Fruit fly (Drosophila melanogaster) whole organism, embryonic: ENCODE data around the gene CG43999.

Experiments used
- B-H2 ChIP-seq: fragments of 200-800 bp; sonication (Bioruptor generic); optimal IDR thresholded peaks from 2 replicates; lab custom pipeline; 2018; ENCODE audit warnings: missing biosample characterization, mild to moderate bottlenecking, missing genetic modification characterization
- Bteb2 ChIP-seq: fragments of 200-800 bp; sonication (Bioruptor generic); optimal IDR thresholded peaks from 2 replicates; lab custom pipeline; 2016; ENCODE audit warnings: missing biosample characterization, missing genetic modification characterization
- CG10959 ChIP-seq: fragments of 200-800 bp; sonication (Bioruptor generic); IDR thresholded peaks from 2 replicates; pipeline ENCODE4 v1.3.6; 2022; ENCODE audit warnings: missing biosample characterization, missing genetic modification characterization
- CG12299 ChIP-seq: fragments of 200-800 bp; sonication (Bioruptor generic); optimal IDR thresholded peaks from 2 replicates; lab custom pipeline; 2018; ENCODE audit warnings: missing biosample characterization, mild to moderate bottlenecking, missing genetic modification characterization
- CG13424 ChIP-seq: fragments of 200-800 bp; sonication (Bioruptor generic); optimal IDR thresholded peaks from 2 replicates; lab custom pipeline; 2019; ENCODE audit warnings: missing biosample characterization, mild to moderate bottlenecking, missing genetic modification characterization, moderate library complexity
- CG15073 ChIP-seq: fragments of 200-800 bp; sonication (Bioruptor generic); optimal IDR thresholded peaks from 2 replicates; lab custom pipeline; 2016; ENCODE audit warnings: missing biosample characterization, missing genetic modification characterization
- CG18262 ChIP-seq: fragments of 200-800 bp; optimal IDR thresholded peaks from 3 replicates; lab custom pipeline; 2019; ENCODE audit warnings: missing biosample characterization, mild to moderate bottlenecking, missing genetic modification characterization, moderate library complexity
- CG18599 ChIP-seq: fragments of 200-800 bp; sonication (Bioruptor generic); optimal IDR thresholded peaks from 3 replicates; lab custom pipeline; 2017; ENCODE audit warnings: missing biosample characterization, missing genetic modification characterization, mild to moderate bottlenecking, moderate library complexity, missing genetic modification reagents
- CG2199 ChIP-seq: fragments of 200-800 bp; sonication (Bioruptor generic); IDR thresholded peaks from 3 replicates; pipeline ENCODE4 v1.3.6; 2022; ENCODE audit warnings: missing biosample characterization, missing genetic modification characterization
- CG4424 ChIP-seq: fragments of 200-800 bp; sonication (Bioruptor generic); optimal IDR thresholded peaks from 3 replicates; lab custom pipeline; 2016; ENCODE audit warnings: missing biosample characterization, missing genetic modification characterization
- CG4820 ChIP-seq: fragments of 200-800 bp; sonication (Bioruptor generic); optimal IDR thresholded peaks from 3 replicates; lab custom pipeline; 2016; ENCODE audit warnings: missing biosample characterization, missing genetic modification characterization
- CG6254 ChIP-seq: fragments of 200-800 bp; sonication (Bioruptor generic); optimal IDR thresholded peaks from 3 replicates; lab custom pipeline; 2017; ENCODE audit warnings: mild to moderate bottlenecking, missing biosample characterization, missing genetic modification reagents, missing genetic modification characterization
- CG6813 ChIP-seq: fragments of 200-800 bp; sonication (Bioruptor generic); optimal IDR thresholded peaks from 2 replicates; lab custom pipeline; 2017; ENCODE audit warnings: missing biosample characterization, missing genetic modification characterization, mild to moderate bottlenecking, moderate library complexity, missing genetic modification reagents
- CG7271 ChIP-seq: fragments of 200-800 bp; sonication (Bioruptor generic); optimal IDR thresholded peaks from 2 replicates; lab custom pipeline; 2018; ENCODE audit warnings: missing biosample characterization, mild to moderate bottlenecking, missing genetic modification characterization, moderate library complexity
- CG7928 ChIP-seq: fragments of 200-800 bp; sonication (Bioruptor generic); optimal IDR thresholded peaks from 2 replicates; lab custom pipeline; 2017; ENCODE audit warnings: missing biosample characterization, mild to moderate bottlenecking, missing genetic modification characterization
- CG7963 ChIP-seq: fragments of 200-800 bp; sonication (Bioruptor generic); IDR thresholded peaks from 3 replicates; pipeline ENCODE4 v1.3.6; 2022; ENCODE audit warnings: missing biosample characterization, missing genetic modification characterization; ENCODE audit not compliant: partially characterized antibody
- CG8924 ChIP-seq: fragments of 200-800 bp; optimal IDR thresholded peaks from 3 replicates; lab custom pipeline; 2019; ENCODE audit warnings: missing biosample characterization, mild to moderate bottlenecking, missing genetic modification characterization, moderate library complexity
- CG9817 ChIP-seq: fragments of 200-800 bp; sonication (Bioruptor generic); optimal IDR thresholded peaks from 2 replicates; lab custom pipeline; 2018; ENCODE audit warnings: missing biosample characterization, mild to moderate bottlenecking, missing genetic modification characterization, moderate library complexity
- Camta ChIP-seq: fragments of 200-800 bp; sonication (Bioruptor generic); optimal IDR thresholded peaks from 2 replicates; lab custom pipeline; 2016; ENCODE audit warnings: missing biosample characterization, missing genetic modification characterization
- Dip2 ChIP-seq: fragments of 200-800 bp; sonication (Bioruptor generic); IDR thresholded peaks from 2 replicates; pipeline ENCODE4 v1.3.6; 2022; ENCODE audit warnings: missing biosample characterization, missing genetic modification characterization
- Dip3 ChIP-seq: fragments of 200-800 bp; sonication (Bioruptor generic); optimal IDR thresholded peaks from 3 replicates; lab custom pipeline; 2016; ENCODE audit warnings: missing biosample characterization, missing genetic modification characterization
- Dref ChIP-seq: fragments of 200-800 bp; sonication (Bioruptor generic); IDR thresholded peaks from 2 replicates; pipeline ENCODE4 v1.3.6; 2022; ENCODE audit warnings: missing biosample characterization, missing genetic modification characterization
- E2f1 ChIP-seq: fragments of 200-800 bp; sonication (Bioruptor generic); IDR thresholded peaks from 2 replicates; pipeline ENCODE4 v1.3.6; 2022; ENCODE audit warnings: missing biosample characterization, missing genetic modification characterization
- Hmr ChIP-seq: fragments of 200-800 bp; sonication (Bioruptor generic); optimal IDR thresholded peaks from 3 replicates; lab custom pipeline; 2017; ENCODE audit warnings: mild to moderate bottlenecking, missing biosample characterization, missing genetic modification reagents, missing genetic modification characterization
- Hr3 ChIP-seq: fragments of 200-800 bp; sonication (Bioruptor generic); optimal IDR thresholded peaks from 3 replicates; lab custom pipeline; 2016; ENCODE audit warnings: missing biosample characterization, missing genetic modification characterization
- Hr51 ChIP-seq, 2 experiments: fragments of 200-800 bp; sonication (Bioruptor generic); optimal IDR thresholded peaks; 2 replicates in 1 of 2; 3 replicates in 1 of 2; lab custom pipeline; 2016 to 2018; ENCODE audit warnings: missing biosample characterization in 2 of 2, missing genetic modification characterization in 2 of 2, mild to moderate bottlenecking in 1 of 2, moderate library complexity in 1 of 2
- Med ChIP-seq: fragments of 200-800 bp; sonication (Bioruptor generic); peaks from one replicate; lab custom pipeline; 2016; ENCODE audit warnings: missing biosample characterization, missing genetic modification characterization, mild to moderate bottlenecking, inconsistent platforms, moderate library complexity
- Mrtf ChIP-seq: fragments of 200-800 bp; sonication (Bioruptor generic); IDR thresholded peaks from 3 replicates; pipeline ENCODE4 v1.3.6; 2022; ENCODE audit warnings: missing biosample characterization, missing genetic modification characterization
- Sox102F ChIP-seq: fragments of 200-800 bp; sonication (Bioruptor generic); optimal IDR thresholded peaks from 2 replicates; lab custom pipeline; 2018; ENCODE audit warnings: missing biosample characterization, mild to moderate bottlenecking, missing genetic modification characterization, moderate library complexity
- Tbp ChIP-seq: fragments of >200 bp; optimal IDR thresholded peaks from 2 replicates; lab custom pipeline; 2018; ENCODE audit warnings: missing biosample characterization, missing genetic modification characterization
- ac ChIP-seq: fragments of 200-800 bp; sonication (Bioruptor generic); optimal IDR thresholded peaks from 3 replicates; lab custom pipeline; 2017; ENCODE audit warnings: missing biosample characterization, mild to moderate bottlenecking, missing genetic modification characterization
- ara ChIP-seq: fragments of 200-800 bp; sonication (Bioruptor generic); IDR thresholded peaks from 2 replicates; pipeline ENCODE4 v1.3.6; 2022; ENCODE audit warnings: missing biosample characterization, missing genetic modification characterization
- bbx ChIP-seq: fragments of 200-800 bp; sonication (Bioruptor generic); IDR thresholded peaks from 2 replicates; pipeline ENCODE4 v1.3.6; 2022; ENCODE audit warnings: missing biosample characterization, missing genetic modification characterization; ENCODE audit not compliant: partially characterized antibody
- bcd ChIP-seq: fragments of 200-800 bp; sonication (Bioruptor generic); optimal IDR thresholded peaks from 2 replicates; lab custom pipeline; 2017; ENCODE audit warnings: missing biosample characterization, mild to moderate bottlenecking, missing genetic modification characterization
- chif ChIP-seq, 2 experiments: fragments of 200-800 bp; sonication (Bioruptor generic); optimal IDR thresholded peaks; 3 replicates each; lab custom pipeline; 2016; ENCODE audit warnings: missing biosample characterization in 2 of 2, missing genetic modification characterization in 2 of 2
- dati ChIP-seq: fragments of 200-800 bp; sonication (Bioruptor generic); IDR thresholded peaks from 2 replicates; pipeline ENCODE4 v1.3.6; 2022; ENCODE audit warnings: missing biosample characterization, missing genetic modification characterization
- dmrt11E ChIP-seq: fragments of 200-800 bp; sonication (Bioruptor generic); optimal IDR thresholded peaks from 3 replicates; lab custom pipeline; 2018; ENCODE audit warnings: missing biosample characterization, mild to moderate bottlenecking, missing genetic modification characterization, moderate library complexity
- fd64A ChIP-seq: fragments of 200-800 bp; sonication (Bioruptor generic); optimal IDR thresholded peaks from 3 replicates; lab custom pipeline; 2018; ENCODE audit warnings: missing biosample characterization, mild to moderate bottlenecking, missing genetic modification characterization
- her ChIP-seq: fragments of 200-800 bp; sonication (Bioruptor generic); optimal IDR thresholded peaks from 2 replicates; lab custom pipeline; 2016; ENCODE audit warnings: missing biosample characterization, missing genetic modification characterization
- hkb ChIP-seq, 2 experiments: fragments of 200-800 bp in 1 of 2; fragments of >200 bp in 1 of 2; sonication (Bioruptor generic) in 1 of 2; IDR thresholded peaks in 1 of 2; optimal IDR thresholded peaks in 1 of 2; 2 replicates each; pipeline versions ENCODE4 v1.3.6 to Lab custom; 2017 to 2022; ENCODE audit warnings: missing biosample characterization in 1 of 2, missing genetic modification characterization in 1 of 2
- mam ChIP-seq: fragments of 200-800 bp; sonication (Bioruptor generic); optimal IDR thresholded peaks from 3 replicates; lab custom pipeline; 2016; ENCODE audit warnings: missing biosample characterization, missing genetic modification characterization
- mirr ChIP-seq: fragments of 200-800 bp; sonication (Bioruptor generic); optimal IDR thresholded peaks from 3 replicates; lab custom pipeline; 2018; ENCODE audit warnings: missing biosample characterization, mild to moderate bottlenecking, missing genetic modification characterization
- onecut ChIP-seq: fragments of 200-800 bp; sonication (Bioruptor generic); IDR thresholded peaks from 2 replicates; pipeline ENCODE4 v1.3.6; 2022; ENCODE audit warnings: missing biosample characterization, missing genetic modification characterization
- otp ChIP-seq: fragments of 200-800 bp; sonication (Bioruptor generic); IDR thresholded peaks from 3 replicates; pipeline ENCODE4, ENCODE4 v1.3.6; 2022; ENCODE audit warnings: missing biosample characterization, missing genetic modification characterization
- peb ChIP-seq: fragments of 200-800 bp; sonication (Bioruptor generic); IDR thresholded peaks from 2 replicates; pipeline ENCODE4 v1.3.6; 2022; ENCODE audit warnings: missing biosample characterization, missing genetic modification characterization
- pfk ChIP-seq: fragments of 200-800 bp; sonication (Bioruptor generic); optimal IDR thresholded peaks from 2 replicates; lab custom pipeline; 2018; ENCODE audit warnings: missing biosample characterization, mild to moderate bottlenecking, missing genetic modification characterization, moderate library complexity
- pita ChIP-seq: fragments of 200-800 bp; sonication (Bioruptor generic); optimal IDR thresholded peaks from 2 replicates; lab custom pipeline; 2017; ENCODE audit warnings: missing biosample characterization, mild to moderate bottlenecking, missing genetic modification characterization
- pros ChIP-seq: fragments of 200-800 bp; sonication (Bioruptor generic); optimal IDR thresholded peaks from 3 replicates; lab custom pipeline; 2019; ENCODE audit warnings: missing biosample characterization, mild to moderate bottlenecking, missing genetic modification characterization, moderate library complexity
- row ChIP-seq: fragments of 200-800 bp; sonication (Bioruptor generic); IDR thresholded peaks from 3 replicates; pipeline ENCODE4 v1.3.6; 2022; ENCODE audit warnings: missing biosample characterization, missing genetic modification characterization
- tx ChIP-seq: fragments of 200-800 bp; sonication (Bioruptor generic); optimal IDR thresholded peaks from 2 replicates; lab custom pipeline; 2016; ENCODE audit warnings: missing biosample characterization, missing genetic modification characterization
- wor ChIP-seq: fragments of 200-800 bp; sonication (Bioruptor generic); IDR thresholded peaks from 2 replicates; pipeline ENCODE4 v1.3.6; 2022; ENCODE audit warnings: missing biosample characterization, missing genetic modification characterization

Gene CG43999

dm6 chr3R:23887096-23887421, 41.7 kb downstream of the CG43999 start (continued):
- TF ChIP-seq CG4820 (GFP tag; lab: Kevin White, UChicago) (peak; percentile 91), fd64A (GFP tag; lab: Kevin White, UChicago) (peak; percentile 78), CG13424 (tag; lab: Kevin White, UChicago) (peak; percentile 95), CG15073 (GFP tag; lab: Kevin White, UChicago) (peak; percentile 45), Dip2 (no peak), Hr51 (GFP tag; optimal IDR thresholded peaks at IDR 0.05; lab: Kevin White, UChicago) (peak; percentile 61 to 88), CG18599 (GFP tag; lab: Kevin White, UChicago) (peak; percentile 86), E2f1 (GFP tag; lab: Robert Waterston, UW) (peak; percentile 94), pros (no peak), row (GFP tag; lab: Robert Waterston, UW) (peak; percentile 97), chif (GFP tag; optimal IDR thresholded peaks at IDR 0.05; lab: Kevin White, UChicago) (peak; percentile 38 to 72), B-H2 (GFP tag; lab: Kevin White, UChicago) (no peak), otp (GFP tag; lab: Robert Waterston, UW) (peak; percentile 94), mam (GFP tag; lab: Kevin White, UChicago) (peak; percentile 36), bcd (peak; percentile 89), CG10959 (GFP tag; lab: Robert Waterston, UW) (peak; percentile 97), wor (GFP tag; lab: Robert Waterston, UW) (peak; percentile 90), Camta (GFP tag; lab: Kevin White, UChicago) (peak; percentile 42), pita (no peak), CG6813 (peak; percentile 86), Dip3 (no peak), Dref (GFP tag; lab: Robert Waterston, UW) (no peak), ac (GFP tag; lab: Kevin White, UChicago) (peak; percentile 84), ara (peak; percentile 97), Hr3 (GFP tag; lab: Kevin White, UChicago) (peak; percentile 94), onecut (peak; percentile 91), Med (GFP tag; lab: Kevin White, UChicago) (peak; percentile 74), hkb (optimal IDR thresholded peaks at IDR 0.05; lab: Kevin White, UChicago) (no peak), hkb (GFP tag; IDR thresholded peaks at IDR 0.05; lab: Robert Waterston, UW) (peak; percentile 95), Bteb2 (GFP tag; lab: Kevin White, UChicago) (peak; percentile 22), CG18262 (peak; percentile 98), CG4424 (GFP tag; lab: Kevin White, UChicago) (peak; percentile 93), pfk (GFP tag; lab: Kevin White, UChicago) (no peak), peb (GFP tag; lab: Robert Waterston, UW) (peak; percentile 90), CG2199 (GFP tag; lab: Robert Waterston, UW) (peak; percentile 47; the same call in 1 of the 3 replicates), bbx (GFP tag; lab: Robert Waterston, UW) (no peak), CG7271 (tag; lab: Kevin White, UChicago) (peak; percentile 80), mirr (GFP tag; lab: Kevin White, UChicago) (no peak), Tbp (GFP tag; lab: Kevin White, UChicago) (no peak), CG7928 (peak; percentile 15), Hmr (GFP tag; lab: Kevin White, UChicago) (peak; percentile 67), Sox102F (peak; percentile 96), CG12299 (tag; lab: Kevin White, UChicago) (peak; percentile 90), CG9817 (tag; lab: Kevin White, UChicago) (peak; percentile 85), dati (GFP tag; lab: Robert Waterston, UW) (peak; percentile 63), tx (GFP tag; lab: Kevin White, UChicago) (no peak), CG8924 (tag; lab: Kevin White, UChicago) (peak; percentile 96), dmrt11E (tag; lab: Kevin White, UChicago) (peak; percentile 99), her (GFP tag; lab: Kevin White, UChicago) (no peak), CG7963 (GFP tag; lab: Robert Waterston, UW) (no peak), CG6254 (GFP tag; lab: Kevin White, UChicago) (peak; percentile 91), Mrtf (GFP tag; lab: Robert Waterston, UW) (peak; percentile 85; the same call in 2 of the 3 replicates)
